Fruit fly (Drosophila melanogaster): ENCODE measurements around the gene sw.

DNA sequence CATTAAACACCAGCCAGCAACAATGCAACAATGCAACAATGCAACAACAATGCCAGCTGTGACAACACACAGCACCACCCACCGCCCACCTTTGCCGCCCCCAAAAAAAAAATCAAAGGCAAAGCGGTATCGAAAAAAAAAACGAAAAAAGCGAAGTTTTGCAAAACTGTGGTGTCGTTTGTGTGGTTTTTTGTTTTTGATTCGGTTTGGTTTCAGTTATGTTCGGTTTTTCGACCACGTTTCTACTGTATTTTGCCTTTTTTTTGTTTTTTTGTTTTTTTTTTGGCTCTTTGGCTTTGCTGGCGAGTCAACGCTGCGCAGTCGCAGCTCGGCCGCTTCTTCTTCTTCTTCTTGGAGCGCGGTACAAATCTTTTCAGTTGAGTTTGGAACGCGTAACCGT is 8.1 kb upstream of the sw start, which contains the start of gene Peritrophin-A:
- TF ChIP-seq CTCF (optimal IDR thresholded peaks at IDR 0.05) (no peak), CG8478 (optimal IDR thresholded peaks at IDR 0.05) (no peak)

Data from S2 (cell line).